Worm (Caenorhabditis elegans) whole organism, mixed stage, embryonic: ENCODE data around the gene C15B12.3.
A peak's percentile ranks its signal among the peaks of the same experiment; 100 is the strongest.

ENCODE experiments used
- ces-1 ChIP-seq: fragments of 150-350 bp; optimal IDR thresholded peaks from 2 replicates; lab custom pipeline; 2014; ENCODE audit warnings: missing biosample characterization, missing genetic modification reagents, missing genetic modification characterization
- lsy-2 ChIP-seq: fragments of 150-350 bp; optimal IDR thresholded peaks from 2 replicates; lab custom pipeline; 2014; ENCODE audit warnings: missing biosample characterization, missing genetic modification characterization
- nhr-12 ChIP-seq: fragments of 150-350 bp; optimal IDR thresholded peaks from 2 replicates; lab custom pipeline; 2014; ENCODE audit warnings: missing biosample characterization, missing genetic modification characterization
- nhr-28 ChIP-seq: fragments of 150-350 bp; optimal IDR thresholded peaks from 2 replicates; lab custom pipeline; 2014; ENCODE audit warnings: missing biosample characterization, missing genetic modification characterization
- pha-4 ChIP-seq: fragments of 150-350 bp; optimal IDR thresholded peaks from 2 replicates; lab custom pipeline; 2018; ENCODE audit warnings: missing biosample characterization, missing genetic modification reagents, missing genetic modification characterization
- unc-62 ChIP-seq: fragments of 150-350 bp; optimal IDR thresholded peaks from 2 replicates; lab custom pipeline; 2014; ENCODE audit warnings: missing biosample characterization, missing genetic modification reagents, missing genetic modification characterization

DNA sequence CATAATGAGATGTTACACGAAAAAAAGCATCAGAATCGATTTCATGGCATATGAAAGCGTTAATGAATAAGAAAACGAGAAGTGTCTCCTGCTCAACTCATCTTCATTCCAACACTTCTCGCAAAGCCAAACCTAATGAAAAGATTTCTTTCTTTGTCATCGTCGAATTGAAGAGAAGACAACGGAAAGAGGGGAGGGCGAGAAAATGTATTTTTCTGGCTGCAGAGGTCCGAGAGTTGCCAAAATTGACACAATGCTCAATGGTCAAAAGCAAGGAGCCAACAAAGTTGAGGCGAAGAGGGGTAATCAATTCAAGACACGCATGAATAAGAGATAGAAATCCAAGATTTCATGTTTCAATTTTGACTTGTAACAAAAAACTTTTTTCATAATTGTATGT lies 48.2 kb downstream of the C15B12.3 start:
- TF ChIP-seq ces-1 (GFP tag; lab: Kevin White, UChicago) (peak; percentile 71), nhr-28 (tag; lab: Kevin White, UChicago) (no peak), nhr-12 (tag; lab: Kevin White, UChicago) (no peak), pha-4 (tag; lab: Kevin White, UChicago) (no peak), unc-62 (no peak), lsy-2 (tag; lab: Kevin White, UChicago) (no peak)
